Fruit fly (Drosophila melanogaster): ENCODE results near the gene Ranbp21.
A peak's percentile ranks its signal among the peaks of the same experiment; 100 is the strongest.

The Ranbp21 gene

dm6 chrX:19694792-19695558 lies 42.9 kb upstream of the Ranbp21 start, which contains the start of gene CG14229:
TSS of gene CG14229 (minus strand) at chrX:19695250.
- TF ChIP-seq tai (GFP tag; optimal IDR thresholded peaks at IDR 0.05), result no peak
- no peak for TF ChIP-seq CrebA (GFP tag; optimal IDR thresholded peaks at IDR 0.05; ENCODE audit: borderline replicate concordance)
- no peak for TF ChIP-seq Myc (optimal IDR thresholded peaks at IDR 0.05)
- peak; percentile 8 for TF ChIP-seq fru (GFP tag; optimal IDR thresholded peaks at IDR 0.05)
- no peak for TF ChIP-seq brk (GFP tag; optimal IDR thresholded peaks at IDR 0.05)
- peak; percentile 30 for TF ChIP-seq h (GFP tag; optimal IDR thresholded peaks at IDR 0.05)
- TF ChIP-seq foxo (GFP tag; optimal IDR thresholded peaks at IDR 0.05), result peak in 1 of 2 experiments; percentile 28
- no peak for TF ChIP-seq Rel (GFP tag; optimal IDR thresholded peaks at IDR 0.05)
- TF ChIP-seq Rel (tag; optimal IDR thresholded peaks at IDR 0.05), result peak; percentile 36
- no peak for TF ChIP-seq sage (GFP tag; optimal IDR thresholded peaks at IDR 0.05)
- TF ChIP-seq Abd-B (GFP tag; optimal IDR thresholded peaks at IDR 0.05), result no peak
- no peak for TF ChIP-seq GATAd (GFP tag; optimal IDR thresholded peaks at IDR 0.05)
- TF ChIP-seq Jra (GFP tag; optimal IDR thresholded peaks at IDR 0.05), result no peak
- TF ChIP-seq ey (GFP tag; optimal IDR thresholded peaks at IDR 0.05), result peak; percentile 8
- no peak for TF ChIP-seq jim (GFP tag; optimal IDR thresholded peaks at IDR 0.05)
- TF ChIP-seq Hnf4 (GFP tag; optimal IDR thresholded peaks at IDR 0.05), result peak; percentile 41
- peak; percentile 20 for TF ChIP-seq woc (GFP tag; optimal IDR thresholded peaks at IDR 0.05)
- no peak for TF ChIP-seq Hr83 (GFP tag; optimal IDR thresholded peaks at IDR 0.05; ENCODE audit: poor library complexity, severe bottlenecking)
- TF ChIP-seq Vsx2 (GFP tag; optimal IDR thresholded peaks at IDR 0.05; ENCODE audit: partially characterized antibody), result no peak

- peak; percentile 12 for TF ChIP-seq dmrt93B (GFP tag; optimal IDR thresholded peaks at IDR 0.05)
- TF ChIP-seq CG9705 (GFP tag; optimal IDR thresholded peaks at IDR 0.05), result peak; percentile 55
- no peak for TF ChIP-seq tai (GFP tag; optimal IDR thresholded peaks at IDR 0.05)
- TF ChIP-seq jim (GFP tag; optimal IDR thresholded peaks at IDR 0.05), result no peak
- TF ChIP-seq Dif (GFP tag; optimal IDR thresholded peaks at IDR 0.05; ENCODE audit: partially characterized antibody), result no peak
- TF ChIP-seq Abd-B (GFP tag; optimal IDR thresholded peaks at IDR 0.05), result no peak
- peak; percentile 62 for TF ChIP-seq sv (GFP tag; optimal IDR thresholded peaks at IDR 0.05)
- no peak for TF ChIP-seq Mio (GFP tag; optimal IDR thresholded peaks at IDR 0.05)
- TF ChIP-seq Hr83 (GFP tag; optimal IDR thresholded peaks at IDR 0.05; ENCODE audit: poor library complexity, severe bottlenecking), result peak; percentile 40
- TF ChIP-seq CrebA (GFP tag; optimal IDR thresholded peaks at IDR 0.05; ENCODE audit: borderline replicate concordance), result no peak
- TF ChIP-seq foxo (GFP tag; optimal IDR thresholded peaks at IDR 0.05), result peak in 1 of 2 experiments; percentile 85
- TF ChIP-seq psq (GFP tag; optimal IDR thresholded peaks at IDR 0.05), result peak; percentile 51
- TF ChIP-seq fru (GFP tag; optimal IDR thresholded peaks at IDR 0.05), result peak; percentile 88
- peak; percentile 82 for TF ChIP-seq ey (GFP tag; optimal IDR thresholded peaks at IDR 0.05)
- TF ChIP-seq brk (GFP tag; optimal IDR thresholded peaks at IDR 0.05), result no peak
- no peak for TF ChIP-seq Myc (optimal IDR thresholded peaks at IDR 0.05)
- TF ChIP-seq N (GFP tag; optimal IDR thresholded peaks at IDR 0.05), result no peak
- no peak for TF ChIP-seq dl (GFP tag; optimal IDR thresholded peaks at IDR 0.05; ENCODE audit: insufficient read depth in 1 of 2, partially characterized antibody in 2 of 2)
- TF ChIP-seq lola (GFP tag; optimal IDR thresholded peaks at IDR 0.05), result no peak
- peak; percentile 87 for TF ChIP-seq HLH106 (tag; optimal IDR thresholded peaks at IDR 0.05)
- peak; percentile 84 for TF ChIP-seq rgr (GFP tag; optimal IDR thresholded peaks at IDR 0.05)
- TF ChIP-seq GATAd (GFP tag; optimal IDR thresholded peaks at IDR 0.05), result peak; percentile 14
- no peak for TF ChIP-seq Hr78 (GFP tag; optimal IDR thresholded peaks at IDR 0.05)
- peak; percentile 84 for TF ChIP-seq Sp1 (GFP tag; optimal IDR thresholded peaks at IDR 0.05)
- peak; percentile 9 for TF ChIP-seq Jra (GFP tag; optimal IDR thresholded peaks at IDR 0.05)
- no peak for TF ChIP-seq usp (GFP tag; optimal IDR thresholded peaks at IDR 0.05)
- TF ChIP-seq Hnf4 (GFP tag; optimal IDR thresholded peaks at IDR 0.05), result no peak
- no peak for TF ChIP-seq Dfd (GFP tag; optimal IDR thresholded peaks at IDR 0.05)
- peak; percentile 80 for TF ChIP-seq OdsH (GFP tag; optimal IDR thresholded peaks at IDR 0.05)
- TF ChIP-seq Rel (GFP tag; optimal IDR thresholded peaks at IDR 0.05), result no peak
- TF ChIP-seq Rel (tag; optimal IDR thresholded peaks at IDR 0.05), result peak; percentile 72
- peak; percentile 84 for TF ChIP-seq h (GFP tag; optimal IDR thresholded peaks at IDR 0.05)
- TF ChIP-seq dsf (GFP tag; optimal IDR thresholded peaks at IDR 0.05; ENCODE audit: borderline replicate concordance), result no peak
- TF ChIP-seq CG32264 (GFP tag; optimal IDR thresholded peaks at IDR 0.05), result no peak
- no peak for TF ChIP-seq pan (optimal IDR thresholded peaks at IDR 0.05)
- no peak for TF ChIP-seq sage (GFP tag; optimal IDR thresholded peaks at IDR 0.05)
- TF ChIP-seq br (GFP tag; optimal IDR thresholded peaks at IDR 0.05), result peak; percentile 84
- TF ChIP-seq Vsx2 (GFP tag; optimal IDR thresholded peaks at IDR 0.05; ENCODE audit: partially characterized antibody), result no peak
- peak; percentile 82 for TF ChIP-seq woc (GFP tag; optimal IDR thresholded peaks at IDR 0.05)
These were observed 41.1 kb upstream of the Ranbp21 start, which contains the start of gene Mer for dm6 chrX:19692951-19693698. TSS of gene Mer (minus strand) at chrX:19693500.

All from whole organism, wandering third instar larva.